Fruit fly (Drosophila melanogaster) S2 (cell line): Measurements from ENCODE around the gene Gr98d.

Experiments used
- CG8478 ChIP-seq: fragments of >200 bp; optimal IDR thresholded peaks from 2 replicates; lab custom pipeline; 2018
- CTCF ChIP-seq, 2 experiments: fragments of >200 bp; optimal IDR thresholded peaks; 2 replicates each; lab custom pipeline; 2018

- no peak for TF ChIP-seq CTCF (optimal IDR thresholded peaks at IDR 0.05; lab: Kevin White, UChicago)
- no peak for TF ChIP-seq CG8478 (lab: Kevin White, UChicago)
Measured at dm6 chr3R:27554964-27555363, 9.1 kb downstream of the Gr98d start.
